Worm (Caenorhabditis elegans) whole organism, L4 larva: Measurements from ENCODE around the gene icap-1.

ENCODE experiments used
- F44E2.7 ChIP-seq: fragments of 200-800 bp; sonication (Bioruptor generic); IDR thresholded peaks from 2 replicates; pipeline ENCODE4 v2.1.2; 2022; ENCODE audit warnings: missing genetic modification characterization, missing compliant biosample characterization
- ZK337.2 ChIP-seq: fragments of 200-800 bp; sonication (Bioruptor generic); IDR thresholded peaks from 2 replicates; pipeline ENCODE4 v1.3.6; 2022; ENCODE audit warnings: missing genetic modification reagents, missing genetic modification characterization, missing compliant biosample characterization
- aha-1 ChIP-seq: fragments of 150-350 bp; peaks from one replicate; lab custom pipeline; 2014; ENCODE audit warnings: missing biosample characterization, missing genetic modification characterization
- arid-1 ChIP-seq: fragments of 200-800 bp; sonication (Bioruptor generic); conservative IDR thresholded peaks from 2 replicates; pipeline ENCODE4 v1.3.6; 2022; ENCODE audit warnings: missing genetic modification reagents, missing genetic modification characterization, missing compliant biosample characterization
- ceh-20 ChIP-seq: fragments of 200-800 bp; sonication (Bioruptor generic); IDR thresholded peaks from 2 replicates; pipeline ENCODE4 v1.3.6; 2022; ENCODE audit warnings: missing genetic modification reagents, missing genetic modification characterization, missing compliant biosample characterization
- cey-2 ChIP-seq: sonication (generic microtip); optimal IDR thresholded peaks from 3 replicates; lab custom pipeline; 2017; ENCODE audit warnings: missing genetic modification characterization, mild to moderate bottlenecking, missing compliant biosample characterization, antibody characterized with exemption, borderline replicate concordance; ENCODE audit not compliant: insufficient read depth
- daf-12 ChIP-seq: fragments of 150-350 bp; optimal IDR thresholded peaks from 2 replicates; lab custom pipeline; 2014; ENCODE audit warnings: missing biosample characterization, missing genetic modification reagents, missing genetic modification characterization
- daf-16 ChIP-seq, 3 experiments: sonication (generic microtip); optimal IDR thresholded peaks; 2 replicates each; lab custom pipeline; 2016 to 2017; ENCODE audit warnings: missing genetic modification characterization in 3 of 3, missing genetic modification reagents in 3 of 3, mild to moderate bottlenecking in 2 of 3, missing compliant biosample characterization in 2 of 3, missing biosample characterization in 1 of 3, moderate library complexity in 1 of 3
- dmd-8 ChIP-seq: fragments of 200-800 bp; sonication (Bioruptor generic); IDR thresholded peaks from 2 replicates; pipeline ENCODE4 v1.3.6; 2022; ENCODE audit warnings: missing genetic modification characterization, missing compliant biosample characterization
- dmd-9 ChIP-seq: fragments of 200-800 bp; sonication (Bioruptor generic); IDR thresholded peaks from 2 replicates; pipeline ENCODE4 v1.3.6; 2022; ENCODE audit warnings: missing genetic modification reagents, missing genetic modification characterization, missing compliant biosample characterization
- dpl-1 ChIP-seq: fragments of 150-350 bp; optimal IDR thresholded peaks from 2 replicates; lab custom pipeline; 2014; ENCODE audit warnings: missing biosample characterization, missing genetic modification reagents, missing genetic modification characterization
- dve-1 ChIP-seq: sonication (generic microtip); optimal IDR thresholded peaks from 2 replicates; lab custom pipeline; 2017; ENCODE audit warnings: antibody characterized with exemption, mild to moderate bottlenecking, missing genetic modification characterization, missing compliant biosample characterization; ENCODE audit not compliant: insufficient read depth
- egl-43 ChIP-seq: fragments of 200-800 bp; sonication (Bioruptor generic); IDR thresholded peaks from 2 replicates; pipeline ENCODE4 v1.3.6; 2022; ENCODE audit warnings: missing genetic modification reagents, missing genetic modification characterization, missing compliant biosample characterization
- hmg-1.1 ChIP-seq: fragments of 200-800 bp; sonication (Bioruptor generic); IDR thresholded peaks from 2 replicates; pipeline ENCODE4 v1.3.6; 2022; ENCODE audit warnings: missing genetic modification reagents, missing genetic modification characterization, missing compliant biosample characterization
- lin-1 ChIP-seq: fragments of 200-800 bp; sonication (Bioruptor generic); IDR thresholded peaks from 2 replicates; pipeline ENCODE4 v1.3.6; 2022; ENCODE audit warnings: missing genetic modification reagents, missing genetic modification characterization, missing compliant biosample characterization
- lin-13 ChIP-seq: fragments of 150-350 bp; optimal IDR thresholded peaks from 2 replicates; lab custom pipeline; 2014; ENCODE audit warnings: missing biosample characterization, missing genetic modification reagents, missing genetic modification characterization
- lin-38 ChIP-seq: fragments of 200-800 bp; sonication (Bioruptor generic); IDR thresholded peaks from 2 replicates; pipeline ENCODE4 v1.3.6; 2022; ENCODE audit warnings: missing genetic modification reagents, missing genetic modification characterization, missing compliant biosample characterization
- lin-39 ChIP-seq: fragments of 150-350 bp; optimal IDR thresholded peaks from 2 replicates; lab custom pipeline; 2014; ENCODE audit warnings: missing biosample characterization, missing genetic modification reagents, missing genetic modification characterization
- lsy-2 ChIP-seq, 2 experiments: fragments of 150-350 bp in 1 of 2; sonication (generic microtip) in 1 of 2; optimal IDR thresholded peaks; 2 replicates each; lab custom pipeline; 2014 to 2017; ENCODE audit warnings: missing biosample characterization in 2 of 2, missing genetic modification characterization in 2 of 2
- mep-1 ChIP-seq: fragments of 150-350 bp; sonication (generic microtip); optimal IDR thresholded peaks from 3 replicates; lab custom pipeline; 2014; ENCODE audit warnings: missing biosample characterization, missing genetic modification characterization
- mes-2 ChIP-seq: sonication (generic microtip); optimal IDR thresholded peaks from 2 replicates; lab custom pipeline; 2016; ENCODE audit warnings: missing genotype, mild to moderate bottlenecking, missing genetic modification characterization, missing compliant biosample characterization; ENCODE audit not compliant: poor library complexity, severe bottlenecking
- nhr-111 ChIP-seq: fragments of 200-800 bp; sonication (Bioruptor generic); optimal IDR thresholded peaks from 2 replicates; lab custom pipeline; 2018; ENCODE audit warnings: mild to moderate bottlenecking, missing genetic modification characterization, missing compliant biosample characterization
- nhr-237 ChIP-seq: sonication (generic microtip); optimal IDR thresholded peaks from 2 replicates; lab custom pipeline; 2017; ENCODE audit warnings: missing biosample characterization, missing genetic modification characterization
- nhr-28 ChIP-seq: fragments of 150-350 bp; optimal IDR thresholded peaks from 2 replicates; lab custom pipeline; 2014; ENCODE audit warnings: missing biosample characterization, missing genetic modification characterization
- nhr-41 ChIP-seq: fragments of 200-800 bp; sonication (Bioruptor generic); IDR thresholded peaks from 2 replicates; pipeline ENCODE4 v1.3.6; 2022; ENCODE audit warnings: missing genetic modification reagents, missing genetic modification characterization, missing compliant biosample characterization
- nhr-76 ChIP-seq: fragments of 150-350 bp; optimal IDR thresholded peaks from 2 replicates; lab custom pipeline; 2014; ENCODE audit warnings: missing biosample characterization, missing genetic modification characterization
- pqm-1 ChIP-seq: sonication (generic microtip); optimal IDR thresholded peaks from 2 replicates; lab custom pipeline; 2017; ENCODE audit warnings: missing biosample characterization, missing genetic modification characterization
- set-16 ChIP-seq: fragments of 200-800 bp; sonication (Bioruptor generic); IDR thresholded peaks from 2 replicates; pipeline ENCODE4 v1.3.6; 2022; ENCODE audit warnings: missing genetic modification reagents, missing genetic modification characterization, missing compliant biosample characterization
- snpc-4 ChIP-seq: fragments of 150-350 bp; optimal IDR thresholded peaks from 2 replicates; lab custom pipeline; 2014; ENCODE audit warnings: missing biosample characterization, missing genetic modification characterization
- spr-1 ChIP-seq: sonication (generic microtip); optimal IDR thresholded peaks from 2 replicates; lab custom pipeline; 2016; ENCODE audit warnings: mild to moderate bottlenecking, missing genetic modification characterization, missing compliant biosample characterization
- unc-130 ChIP-seq: sonication (generic microtip); optimal IDR thresholded peaks from 2 replicates; lab custom pipeline; 2016; ENCODE audit warnings: missing genetic modification reagents, missing genetic modification characterization, missing compliant biosample characterization
- vab-7 ChIP-seq: fragments of 200-800 bp; sonication (Bioruptor generic); IDR thresholded peaks from 2 replicates; pipeline ENCODE4 v1.3.6; 2022; ENCODE audit warnings: missing genetic modification reagents, missing genetic modification characterization, missing compliant biosample characterization
- zag-1 ChIP-seq: fragments of 150-350 bp; optimal IDR thresholded peaks from 2 replicates; lab custom pipeline; 2014; ENCODE audit warnings: missing biosample characterization, missing genetic modification characterization
- zfp-3 ChIP-seq: fragments of 200-800 bp; sonication (Bioruptor generic); conservative IDR thresholded peaks from 2 replicates; pipeline ENCODE4 v1.3.6; 2022; ENCODE audit warnings: missing genetic modification reagents, missing genetic modification characterization, missing compliant biosample characterization
- ztf-11 ChIP-seq: fragments of 150-350 bp; optimal IDR thresholded peaks from 2 replicates; lab custom pipeline; 2014; ENCODE audit warnings: missing biosample characterization, missing genetic modification characterization
- ztf-7 ChIP-seq: fragments of 150-350 bp; optimal IDR thresholded peaks from 2 replicates; lab custom pipeline; 2014; ENCODE audit warnings: missing biosample characterization, missing genetic modification characterization

The icap-1 gene

DNA sequence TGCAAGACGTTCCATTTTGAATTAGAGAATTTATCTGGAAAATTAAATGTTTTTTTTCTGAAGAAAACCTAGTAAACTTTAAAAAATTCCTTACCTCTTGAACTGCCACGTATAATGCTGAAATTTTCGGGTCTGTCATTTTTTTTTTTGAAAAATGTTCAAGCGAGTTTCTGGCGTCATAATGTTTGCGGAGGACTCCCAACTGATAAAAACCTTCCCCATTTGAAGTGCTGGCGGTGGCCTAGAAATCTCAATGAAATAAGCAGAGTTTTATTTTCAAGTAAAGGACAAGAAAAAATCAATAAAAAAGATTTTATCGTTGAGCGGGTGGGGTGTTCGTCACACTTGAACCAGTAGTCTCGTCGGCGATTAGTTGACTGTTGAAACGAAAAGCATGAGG, at the start of gene icap-1:
icap-1 (minus strand) TSS at position 272 of the 400 bp plus-strand sequence.
- TF ChIP-seq set-16 (GFP tag; lab: Robert Waterston, UW) (no peak), daf-16 (GFP tag; optimal IDR thresholded peaks at IDR 0.05; lab: Kevin White, UChicago) (no peak), daf-16 (tag; optimal IDR thresholded peaks at IDR 0.05; lab: Kevin White, UChicago) (peak; percentile 41), ztf-7 (tag; lab: Kevin White, UChicago) (peak; percentile 50), spr-1 (tag; lab: Kevin White, UChicago) (no peak), snpc-4 (tag; lab: Kevin White, UChicago) (no peak), egl-43 (GFP tag; lab: Robert Waterston, UW) (no peak), nhr-28 (tag; lab: Kevin White, UChicago) (no peak), ztf-11 (tag; lab: Kevin White, UChicago) (no peak), lin-39 (tag; lab: Kevin White, UChicago) (no peak), mep-1 (tag; lab: Kevin White, UChicago) (peak; percentile 15), mes-2 (tag; lab: Kevin White, UChicago) (peak; percentile 59), lsy-2 (tag; optimal IDR thresholded peaks at IDR 0.05; lab: Kevin White, UChicago) (peak in 1 of 2 experiments; percentile 47), dve-1 (peak; percentile 64), dpl-1 (no peak), pqm-1 (tag; lab: Kevin White, UChicago) (peak; percentile 68), unc-130 (GFP tag; lab: Kevin White, UChicago) (no peak), zag-1 (tag; lab: Kevin White, UChicago) (no peak), nhr-111 (GFP tag; lab: Kevin White, UChicago) (no peak), daf-12 (tag; lab: Kevin White, UChicago) (no peak)

DNA sequence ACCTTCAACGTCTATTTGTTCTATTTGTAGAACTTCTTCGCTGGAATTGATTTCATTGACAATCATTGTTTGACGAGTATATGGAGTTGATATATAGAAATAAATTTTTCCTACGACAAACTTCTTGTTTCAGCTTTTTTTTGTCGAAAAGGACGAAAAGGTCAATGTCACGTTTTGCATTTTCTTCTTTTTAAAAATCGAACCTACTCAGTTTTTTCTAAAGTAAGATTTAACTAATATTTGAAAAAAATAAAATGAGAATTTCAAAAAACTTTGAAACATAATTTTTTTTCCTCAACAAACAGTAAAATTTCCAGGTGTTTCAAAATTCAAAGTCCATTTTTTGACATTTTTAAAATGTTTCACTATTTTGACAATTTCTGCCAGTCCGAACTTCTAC, 49.5 kb upstream of the icap-1 start, which contains the start of gene H08M01.1:
H08M01.1 (minus strand) TSS at position 101 of the 400 bp plus-strand sequence.
- TF ChIP-seq nhr-237 (no peak), F44E2.7 (GFP tag; lab: Robert Waterston, UW) (no peak), arid-1 (GFP tag; lab: Robert Waterston, UW) (no peak), nhr-28 (tag; lab: Kevin White, UChicago) (no peak), cey-2 (tag; lab: Kevin White, UChicago) (no peak), ceh-20 (GFP tag; lab: Robert Waterston, UW) (no peak), lin-1 (GFP tag; lab: Robert Waterston, UW) (no peak), lin-38 (GFP tag; lab: Robert Waterston, UW) (no peak), aha-1 (no peak), dmd-9 (GFP tag; lab: Robert Waterston, UW) (no peak), nhr-111 (GFP tag; lab: Kevin White, UChicago) (no peak), lin-13 (no peak), vab-7 (GFP tag; lab: Robert Waterston, UW) (no peak), nhr-76 (tag; lab: Kevin White, UChicago) (no peak), nhr-41 (GFP tag; lab: Robert Waterston, UW) (no peak), dpl-1 (no peak), hmg-1.1 (GFP tag; lab: Robert Waterston, UW) (no peak), zfp-3 (no peak), ZK337.2 (GFP tag; lab: Robert Waterston, UW) (no peak), dmd-8 (GFP tag; lab: Robert Waterston, UW) (no peak)

DNA sequence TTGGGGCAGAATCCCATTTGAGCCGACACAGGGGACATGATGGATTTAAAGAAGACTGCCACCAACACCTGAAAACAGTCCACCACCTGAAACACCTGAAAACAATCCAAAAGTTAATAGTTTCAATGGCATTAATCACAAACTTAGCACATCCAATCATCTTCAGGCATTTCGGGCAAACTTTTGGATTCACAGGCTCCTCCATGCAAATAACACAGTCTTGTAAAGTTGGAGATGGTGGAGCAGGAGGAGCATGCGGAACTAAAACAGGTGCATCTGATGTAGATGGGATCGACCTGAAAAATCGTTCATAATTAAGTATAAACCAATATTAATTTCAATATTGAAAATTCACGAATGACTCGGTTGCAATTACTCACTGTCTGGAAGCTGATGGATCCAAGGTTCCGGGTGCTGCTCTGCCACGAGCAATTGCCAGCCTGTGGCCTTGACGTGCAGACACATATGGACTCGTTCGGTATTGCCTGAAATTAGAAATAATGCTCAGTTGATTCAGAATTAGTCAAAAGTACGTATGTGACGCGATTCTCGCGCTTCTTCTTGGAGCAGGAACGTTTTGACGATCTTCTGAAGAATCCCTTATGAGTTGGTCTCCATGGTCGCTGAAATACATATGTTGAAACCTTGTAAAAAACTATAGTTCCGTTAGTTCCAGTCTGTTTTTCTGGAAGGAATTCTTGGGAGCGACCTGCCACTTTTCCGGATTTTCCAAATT, 47.8 kb upstream of the icap-1 start:
- no peak for TF ChIP-seq zag-1 (tag; lab: Kevin White, UChicago)
- TF ChIP-seq aha-1, result peak; percentile 96
- TF ChIP-seq, all 104 proteins: peak for 1
